Worm (Caenorhabditis elegans) whole organism, L4/young adult: ENCODE results near the gene M01B2.12.
"Not testable (repeated sequence)": the region's sequence is repeated elsewhere in the genome, so short reads cannot be mapped to it uniquely, and the experiment has no call there.

ENCODE experiments used
- W03F9.2 ChIP-seq: fragments of 150-350 bp; optimal IDR thresholded peaks from 2 replicates; lab custom pipeline; 2014; ENCODE audit warnings: missing biosample characterization, missing genetic modification characterization
- dao-5 ChIP-seq: sonication (generic microtip); optimal IDR thresholded peaks from 2 replicates; lab custom pipeline; 2016; ENCODE audit warnings: missing genotype, missing genetic modification characterization, moderate library complexity, missing compliant biosample characterization
- him-1 ChIP-seq: sonication (generic microtip); optimal IDR thresholded peaks from 2 replicates; lab custom pipeline; 2016; ENCODE audit warnings: missing genotype, missing genetic modification reagents, missing genetic modification characterization, missing compliant biosample characterization

DNA sequence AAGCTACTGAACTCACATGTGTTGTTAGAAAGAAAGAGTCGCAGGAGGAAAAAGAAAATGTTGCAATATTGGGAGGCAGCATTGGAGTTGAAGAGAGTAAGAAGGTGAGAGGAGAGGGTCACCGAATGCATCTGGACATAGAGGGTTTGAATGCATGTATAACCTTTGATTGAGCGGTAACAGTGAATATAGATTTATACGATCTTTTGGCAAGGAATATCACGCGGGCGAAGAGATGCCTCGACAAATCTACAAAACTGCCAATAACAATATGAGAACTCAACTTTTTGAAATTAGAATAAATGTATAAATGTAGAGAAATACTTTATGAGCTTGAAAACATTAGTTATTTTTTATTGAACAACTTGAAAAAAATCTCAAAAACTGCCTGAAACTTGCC is 1.7 kb downstream of the M01B2.12 start, which contains the start of gene M01B2.10:
- TF ChIP-seq W03F9.2, dao-5, him-1 (tag; lab: Kevin White, UChicago): not testable (repeated sequence)
